Worm (Caenorhabditis elegans) whole organism, late embryonic: Measurements from ENCODE around the gene Y17D7B.4.

Source experiments
- C08G9.2 ChIP-seq: sonication (generic microtip); optimal IDR thresholded peaks from 2 replicates; lab custom pipeline; 2016; ENCODE audit warnings: mild to moderate bottlenecking, missing genetic modification characterization, moderate library complexity, missing compliant biosample characterization
- F13H6.1 ChIP-seq: sonication (generic microtip); optimal IDR thresholded peaks from 2 replicates; lab custom pipeline; 2016; ENCODE audit warnings: missing genetic modification characterization, missing compliant biosample characterization
- K02D7.2 ChIP-seq: sonication (generic microtip); optimal IDR thresholded peaks from 2 replicates; lab custom pipeline; 2017; ENCODE audit warnings: mild to moderate bottlenecking, missing genetic modification characterization, missing compliant biosample characterization
- K09A11.1 ChIP-seq: sonication (generic microtip); optimal IDR thresholded peaks from 2 replicates; lab custom pipeline; 2017; ENCODE audit warnings: antibody characterized with exemption, mild to moderate bottlenecking, missing genetic modification characterization, missing compliant biosample characterization; ENCODE audit not compliant: insufficient read depth
- Y22D7AL.16 ChIP-seq: sonication (generic microtip); optimal IDR thresholded peaks from 2 replicates; lab custom pipeline; 2016; ENCODE audit warnings: missing genetic modification characterization, missing compliant biosample characterization
- ahr-1 ChIP-seq: sonication (generic microtip); optimal IDR thresholded peaks from 2 replicates; lab custom pipeline; 2016; ENCODE audit warnings: missing genetic modification characterization, missing compliant biosample characterization
- ama-1 ChIP-seq: fragments of 150-350 bp; optimal IDR thresholded peaks from 2 replicates; lab custom pipeline; 2014
- ceh-14 ChIP-seq: sonication (generic microtip); optimal IDR thresholded peaks from 2 replicates; lab custom pipeline; 2016; ENCODE audit warnings: missing genotype, missing genetic modification characterization, missing compliant biosample characterization
- ceh-18 ChIP-seq: sonication (generic microtip); optimal IDR thresholded peaks from 2 replicates; lab custom pipeline; 2016; ENCODE audit warnings: missing genetic modification characterization, missing compliant biosample characterization
- ceh-19 ChIP-seq: fragments of 200-800 bp; sonication (Bioruptor generic); optimal IDR thresholded peaks from 2 replicates; lab custom pipeline; 2018; ENCODE audit warnings: mild to moderate bottlenecking, missing genetic modification characterization, missing compliant biosample characterization
- ceh-2 ChIP-seq: sonication (generic microtip); optimal IDR thresholded peaks from 2 replicates; lab custom pipeline; 2016; ENCODE audit warnings: missing genotype, missing genetic modification characterization, missing compliant biosample characterization
- ceh-22 ChIP-seq: sonication (generic microtip); optimal IDR thresholded peaks from 2 replicates; lab custom pipeline; 2017; ENCODE audit warnings: missing biosample characterization, missing genetic modification characterization
- ceh-24 ChIP-seq: sonication (generic microtip); optimal IDR thresholded peaks from 2 replicates; lab custom pipeline; 2016; ENCODE audit warnings: mild to moderate bottlenecking, missing genetic modification characterization, missing compliant biosample characterization
- ceh-30 ChIP-seq: fragments of 150-350 bp; optimal IDR thresholded peaks from 2 replicates; lab custom pipeline; 2014; ENCODE audit warnings: missing biosample characterization, missing genetic modification characterization
- ceh-31 ChIP-seq: sonication (generic microtip); optimal IDR thresholded peaks from 2 replicates; lab custom pipeline; 2016; ENCODE audit warnings: missing genetic modification characterization, missing compliant biosample characterization
- ceh-45 ChIP-seq: fragments of 200-800 bp; sonication (Bioruptor generic); IDR thresholded peaks from 2 replicates; pipeline ENCODE4 v1.3.6; 2022; ENCODE audit warnings: missing genetic modification reagents, missing genetic modification characterization, missing compliant biosample characterization
- ceh-48 ChIP-seq: sonication (generic microtip); optimal IDR thresholded peaks from 2 replicates; lab custom pipeline; 2016; ENCODE audit warnings: missing genetic modification characterization, inconsistent platforms, missing compliant biosample characterization
- ceh-6 ChIP-seq: fragments of 200-800 bp; sonication (Bioruptor generic); optimal IDR thresholded peaks from 2 replicates; lab custom pipeline; 2018; ENCODE audit warnings: mild to moderate bottlenecking, missing genetic modification characterization, missing compliant biosample characterization
- ceh-9 ChIP-seq: sonication (generic microtip); optimal IDR thresholded peaks from 2 replicates; lab custom pipeline; 2016; ENCODE audit warnings: mild to moderate bottlenecking, missing genetic modification characterization, inconsistent platforms, missing compliant biosample characterization
- dmd-4 ChIP-seq: sonication (generic microtip); optimal IDR thresholded peaks from 2 replicates; lab custom pipeline; 2016; ENCODE audit warnings: borderline replicate concordance, missing genetic modification characterization, missing compliant biosample characterization
- dve-1 ChIP-seq: sonication (generic microtip); optimal IDR thresholded peaks from 2 replicates; lab custom pipeline; 2017; ENCODE audit warnings: antibody characterized with exemption, mild to moderate bottlenecking, missing genetic modification characterization, missing compliant biosample characterization
- elt-2 ChIP-seq: sonication (generic microtip); optimal IDR thresholded peaks from 2 replicates; lab custom pipeline; 2016; ENCODE audit warnings: missing genetic modification reagents, missing genetic modification characterization, missing compliant biosample characterization
- ets-4 ChIP-seq: sonication (generic microtip); optimal IDR thresholded peaks from 2 replicates; lab custom pipeline; 2016; ENCODE audit warnings: missing genetic modification characterization, missing compliant biosample characterization
- eyg-1 ChIP-seq: sonication (generic microtip); optimal IDR thresholded peaks from 2 replicates; lab custom pipeline; 2016; ENCODE audit warnings: missing genotype, missing genetic modification characterization, missing compliant biosample characterization
- fax-1 ChIP-seq: sonication (generic microtip); optimal IDR thresholded peaks from 2 replicates; lab custom pipeline; 2016; ENCODE audit warnings: missing genotype, missing genetic modification characterization, missing compliant biosample characterization
- fkh-10 ChIP-seq: fragments of 150-350 bp; optimal IDR thresholded peaks from 2 replicates; lab custom pipeline; 2014; ENCODE audit warnings: missing biosample characterization, missing genetic modification reagents, missing genetic modification characterization
- fkh-6 ChIP-seq: sonication (generic microtip); optimal IDR thresholded peaks from 2 replicates; lab custom pipeline; 2016; ENCODE audit warnings: missing genetic modification characterization, missing compliant biosample characterization
- gmeb-2 ChIP-seq: sonication (generic microtip); optimal IDR thresholded peaks from 2 replicates; lab custom pipeline; 2016; ENCODE audit warnings: missing genetic modification characterization, inconsistent platforms, missing compliant biosample characterization
- hlh-15 ChIP-seq: sonication (generic microtip); optimal IDR thresholded peaks from 2 replicates; lab custom pipeline; 2016; ENCODE audit warnings: missing genetic modification characterization, missing compliant biosample characterization
- hlh-30 ChIP-seq: sonication (generic microtip); optimal IDR thresholded peaks from 2 replicates; lab custom pipeline; 2017; ENCODE audit warnings: antibody characterized with exemption, missing genetic modification characterization, missing compliant biosample characterization; ENCODE audit not compliant: insufficient read depth
- hlh-6 ChIP-seq: sonication (generic microtip); optimal IDR thresholded peaks from 2 replicates; lab custom pipeline; 2016; ENCODE audit warnings: missing genotype, missing genetic modification characterization, missing compliant biosample characterization
- hlh-8 ChIP-seq: sonication (generic microtip); optimal IDR thresholded peaks from 2 replicates; lab custom pipeline; 2016; ENCODE audit warnings: missing genotype, missing genetic modification characterization, missing compliant biosample characterization
- lim-6 ChIP-seq: sonication (generic microtip); optimal IDR thresholded peaks from 2 replicates; lab custom pipeline; 2016; ENCODE audit warnings: missing genetic modification characterization, missing compliant biosample characterization
- madf-2 ChIP-seq: sonication (generic microtip); optimal IDR thresholded peaks from 2 replicates; lab custom pipeline; 2017; ENCODE audit warnings: missing genetic modification characterization, missing compliant biosample characterization
- nfya-1 ChIP-seq: sonication (generic microtip); optimal IDR thresholded peaks from 2 replicates; lab custom pipeline; 2017; ENCODE audit warnings: missing genetic modification characterization, mild to moderate bottlenecking, missing compliant biosample characterization, antibody characterized with exemption, moderate library complexity
- nhr-11 ChIP-seq: fragments of 150-350 bp; optimal IDR thresholded peaks from 2 replicates; lab custom pipeline; 2014; ENCODE audit warnings: missing biosample characterization, missing genetic modification characterization
- nhr-232 ChIP-seq: sonication (generic microtip); optimal IDR thresholded peaks from 2 replicates; lab custom pipeline; 2016; ENCODE audit warnings: missing genetic modification characterization, missing compliant biosample characterization
- npax-4 ChIP-seq: sonication (generic microtip); optimal IDR thresholded peaks from 2 replicates; lab custom pipeline; 2016; ENCODE audit warnings: missing genetic modification characterization, missing compliant biosample characterization
- odd-2 ChIP-seq: sonication (generic microtip); optimal IDR thresholded peaks from 2 replicates; lab custom pipeline; 2017; ENCODE audit warnings: antibody characterized with exemption, mild to moderate bottlenecking, missing genetic modification characterization, missing compliant biosample characterization
- pag-3 ChIP-seq: sonication (generic microtip); optimal IDR thresholded peaks from 2 replicates; lab custom pipeline; 2016; ENCODE audit warnings: missing compliant biosample characterization, missing genetic modification characterization, borderline replicate concordance
- pax-1 ChIP-seq: fragments of 150-350 bp; optimal IDR thresholded peaks from 2 replicates; lab custom pipeline; 2014; ENCODE audit warnings: missing biosample characterization, missing genetic modification characterization
- pha-2 ChIP-seq: sonication (generic microtip); optimal IDR thresholded peaks from 2 replicates; lab custom pipeline; 2017; ENCODE audit warnings: mild to moderate bottlenecking, missing genetic modification characterization, missing compliant biosample characterization
- pqm-1 ChIP-seq: sonication (generic microtip); optimal IDR thresholded peaks from 2 replicates; lab custom pipeline; 2016; ENCODE audit warnings: missing genetic modification characterization, missing compliant biosample characterization
- pros-1 ChIP-seq: fragments of 150-350 bp; optimal IDR thresholded peaks from 2 replicates; lab custom pipeline; 2014; ENCODE audit warnings: missing biosample characterization, missing genetic modification reagents, missing genetic modification characterization
- ref-2 ChIP-seq: sonication (generic microtip); optimal IDR thresholded peaks from 2 replicates; lab custom pipeline; 2016; ENCODE audit warnings: missing genetic modification characterization, missing compliant biosample characterization
- rnt-1 ChIP-seq: sonication (generic microtip); optimal IDR thresholded peaks from 2 replicates; lab custom pipeline; 2016; ENCODE audit warnings: missing genetic modification characterization, missing compliant biosample characterization
- syd-9 ChIP-seq: sonication (generic microtip); optimal IDR thresholded peaks from 2 replicates; lab custom pipeline; 2016; ENCODE audit warnings: mild to moderate bottlenecking, missing genetic modification characterization, moderate library complexity, missing compliant biosample characterization
- tbx-2 ChIP-seq: sonication (generic microtip); optimal IDR thresholded peaks from 2 replicates; lab custom pipeline; 2016; ENCODE audit warnings: missing genetic modification characterization, missing compliant biosample characterization
- tbx-7 ChIP-seq: sonication (generic microtip); optimal IDR thresholded peaks from 2 replicates; lab custom pipeline; 2016; ENCODE audit warnings: missing genotype, missing genetic modification characterization, missing compliant biosample characterization
- ttx-3 ChIP-seq: sonication (generic microtip); optimal IDR thresholded peaks from 2 replicates; lab custom pipeline; 2016; ENCODE audit warnings: missing genetic modification reagents, missing genetic modification characterization, missing compliant biosample characterization
- unc-3 ChIP-seq, 2 experiments: fragments of 200-800 bp in 1 of 2; sonication (Bioruptor generic) in 1 of 2; sonication (generic microtip) in 1 of 2; conservative IDR thresholded peaks in 1 of 2; optimal IDR thresholded peaks in 1 of 2; 2 replicates each; pipeline versions ENCODE4 v1.3.6 to Lab custom; 2016 to 2022; ENCODE audit warnings: missing compliant biosample characterization in 2 of 2, missing genetic modification characterization in 2 of 2, missing genetic modification reagents in 1 of 2
- unc-42 ChIP-seq: sonication (generic microtip); optimal IDR thresholded peaks from 2 replicates; lab custom pipeline; 2016; ENCODE audit warnings: missing genotype, missing genetic modification characterization, missing compliant biosample characterization
- unc-55 ChIP-seq: sonication (generic microtip); optimal IDR thresholded peaks from 2 replicates; lab custom pipeline; 2017; ENCODE audit warnings: missing biosample characterization, missing genetic modification reagents, missing genetic modification characterization
- unc-86 ChIP-seq: sonication (generic microtip); optimal IDR thresholded peaks from 2 replicates; lab custom pipeline; 2016; ENCODE audit warnings: missing genetic modification characterization, missing compliant biosample characterization

The Y17D7B.4 gene

DNA sequence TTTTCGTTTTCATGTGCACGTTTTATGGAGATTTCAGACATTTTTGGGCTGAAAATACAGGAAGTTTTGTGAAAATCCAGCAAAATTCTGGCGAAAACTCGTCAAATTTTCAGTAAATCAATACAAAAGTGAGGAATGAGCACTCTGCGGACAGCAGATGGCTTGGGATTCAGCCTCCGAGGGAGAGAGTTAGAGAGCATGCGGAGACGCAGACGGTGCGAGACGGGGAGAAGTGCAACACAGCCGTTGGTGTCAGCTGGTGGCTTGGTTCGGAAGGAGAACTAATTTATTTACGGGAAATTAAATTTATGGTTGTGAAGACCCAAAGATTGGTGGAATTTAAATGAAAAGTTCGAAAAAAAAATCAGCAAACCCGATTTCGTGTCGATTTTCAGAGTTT, 32.1 kb upstream of the Y17D7B.4 start, which contains the start of gene C54E10.6:
Gene C54E10.6, minus strand, starts transcription at position 109 of the 400 bp plus-strand sequence.
- TF ChIP-seq K09A11.1 (tag; lab: Kevin White, UChicago) (no peak), ceh-48 (peak; percentile 72), syd-9 (no peak), pax-1 (tag; lab: Kevin White, UChicago) (no peak), ceh-31 (tag; lab: Kevin White, UChicago) (peak; percentile 66), pros-1 (tag; lab: Kevin White, UChicago) (no peak), nhr-232 (tag; lab: Kevin White, UChicago) (no peak), ceh-18 (tag; lab: Kevin White, UChicago) (peak; percentile 28), gmeb-2 (no peak), tbx-2 (peak; percentile 29), Y22D7AL.16 (tag; lab: Kevin White, UChicago) (no peak), ceh-9 (tag; lab: Kevin White, UChicago) (no peak), ceh-19 (GFP tag; lab: Kevin White, UChicago) (no peak), ceh-45 (GFP tag; lab: Robert Waterston, UW) (no peak), fkh-10 (GFP tag; lab: Kevin White, UChicago) (no peak), hlh-15 (tag; lab: Kevin White, UChicago) (no peak), lim-6 (tag; lab: Kevin White, UChicago) (no peak), tbx-7 (no peak), K02D7.2 (tag; lab: Kevin White, UChicago) (no peak), odd-2 (tag; lab: Kevin White, UChicago) (no peak), pha-2 (tag; lab: Kevin White, UChicago) (no peak), dve-1 (no peak), ceh-22 (tag; lab: Kevin White, UChicago) (no peak), ref-2 (tag; lab: Kevin White, UChicago) (no peak), unc-3 (GFP tag; conservative IDR thresholded peaks at IDR 0.05; lab: Robert Waterston, UW) (no peak), unc-3 (tag; optimal IDR thresholded peaks at IDR 0.05; lab: Kevin White, UChicago) (no peak), ttx-3 (no peak), fax-1 (tag; lab: Kevin White, UChicago) (no peak), C08G9.2 (tag; lab: Kevin White, UChicago) (no peak), hlh-30 (tag; lab: Kevin White, UChicago) (no peak), ets-4 (tag; lab: Kevin White, UChicago) (no peak), ceh-6 (GFP tag; lab: Kevin White, UChicago) (no peak), nhr-11 (tag; lab: Kevin White, UChicago) (no peak), ceh-14 (tag; lab: Kevin White, UChicago) (peak; percentile 28), madf-2 (tag; lab: Kevin White, UChicago) (no peak), npax-4 (tag; lab: Kevin White, UChicago) (no peak), nfya-1 (peak; percentile 35), F13H6.1 (tag; lab: Kevin White, UChicago) (no peak), eyg-1 (tag; lab: Kevin White, UChicago) (no peak), ceh-2 (no peak), fkh-6 (tag; lab: Kevin White, UChicago) (no peak), hlh-6 (no peak), pqm-1 (tag; lab: Kevin White, UChicago) (no peak), ama-1 (no peak), ahr-1 (tag; lab: Kevin White, UChicago) (no peak), unc-55 (no peak), unc-42 (tag; lab: Kevin White, UChicago) (peak; percentile 96), ceh-30 (tag; lab: Kevin White, UChicago) (no peak), unc-86 (no peak), rnt-1 (peak; percentile 37), elt-2 (tag; lab: Kevin White, UChicago) (no peak), dmd-4 (no peak), hlh-8 (tag; lab: Kevin White, UChicago) (peak; percentile 28), pag-3 (tag; lab: Kevin White, UChicago) (no peak), ceh-24 (tag; lab: Kevin White, UChicago) (no peak)
